Fruit fly (Drosophila melanogaster) S2 (cell line): ENCODE results near the gene Bub1.

ENCODE experiments used
- CG8478 ChIP-seq: fragments of >200 bp; optimal IDR thresholded peaks from 2 replicates; lab custom pipeline; 2018
- CTCF ChIP-seq, 2 experiments: fragments of >200 bp; optimal IDR thresholded peaks; 2 replicates each; lab custom pipeline; 2018

DNA sequence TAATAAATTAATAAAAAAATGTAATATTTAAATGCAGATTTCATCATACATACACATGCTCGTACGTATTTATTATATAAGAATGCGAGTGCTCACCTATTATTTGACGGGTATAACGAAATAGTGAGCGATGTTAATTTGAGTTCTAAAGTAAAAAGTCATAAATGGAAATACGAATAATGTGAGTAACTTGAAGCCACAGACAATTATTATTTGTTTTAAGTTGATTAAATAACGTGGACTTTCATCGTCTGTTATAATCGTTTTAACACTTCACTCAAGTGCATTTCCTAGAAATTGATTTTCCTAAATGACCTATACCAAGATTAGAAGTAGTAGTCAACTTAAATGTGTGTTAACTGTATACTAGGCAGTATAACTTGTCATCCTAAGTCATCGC, 23.6 kb downstream of the Bub1 start:
- no peak for TF ChIP-seq CTCF (optimal IDR thresholded peaks at IDR 0.05; lab: Kevin White, UChicago)
- no peak for TF ChIP-seq CG8478
